Fruit fly (Drosophila melanogaster) whole organism, embryonic: Measurements from ENCODE around the gene CG34327.

Experiments used
- ATbp ChIP-seq: fragments of 200-800 bp; sonication (Bioruptor generic); optimal IDR thresholded peaks from 2 replicates; lab custom pipeline; 2017; ENCODE audit warnings: missing biosample characterization, mild to moderate bottlenecking, missing genetic modification characterization, missing genetic modification reagents
- CG11560 ChIP-seq: fragments of 200-800 bp; sonication (Bioruptor generic); IDR thresholded peaks from 3 replicates; pipeline ENCODE4 v1.3.6; 2022; ENCODE audit warnings: missing biosample characterization, missing genetic modification characterization
- CG11723 ChIP-seq: fragments of 200-800 bp; sonication (Bioruptor generic); optimal IDR thresholded peaks from 2 replicates; lab custom pipeline; 2017; ENCODE audit warnings: missing biosample characterization, mild to moderate bottlenecking, missing genetic modification characterization
- CG17568 ChIP-seq: fragments of 200-800 bp; sonication (Bioruptor generic); optimal IDR thresholded peaks from 2 replicates; lab custom pipeline; 2018; ENCODE audit warnings: missing biosample characterization, mild to moderate bottlenecking, missing genetic modification characterization, moderate library complexity
- CG18011 ChIP-seq: fragments of 200-800 bp; sonication (Bioruptor generic); optimal IDR thresholded peaks from 2 replicates; lab custom pipeline; 2017; ENCODE audit warnings: missing biosample characterization, missing genetic modification characterization, mild to moderate bottlenecking, moderate library complexity, missing genotype
- CG30020 ChIP-seq: fragments of 200-800 bp; optimal IDR thresholded peaks from 2 replicates; lab custom pipeline; 2019; ENCODE audit warnings: missing biosample characterization, mild to moderate bottlenecking, missing genetic modification characterization, moderate library complexity
- CG3065 ChIP-seq: fragments of 200-800 bp; sonication (Bioruptor generic); optimal IDR thresholded peaks from 2 replicates; lab custom pipeline; 2016; ENCODE audit warnings: missing biosample characterization, missing genetic modification characterization
- CG32767 ChIP-seq: fragments of 200-800 bp; sonication (Bioruptor generic); IDR thresholded peaks from 2 replicates; pipeline ENCODE4 v1.3.6; 2022; ENCODE audit warnings: missing biosample characterization, missing genetic modification characterization
- CG4328 ChIP-seq: fragments of 200-800 bp; sonication (Bioruptor generic); optimal IDR thresholded peaks from 3 replicates; lab custom pipeline; 2017; ENCODE audit warnings: missing biosample characterization, missing genetic modification reagents, missing genetic modification characterization
- CG6175 ChIP-seq: fragments of 200-800 bp; sonication (Bioruptor generic); IDR thresholded peaks from 3 replicates; pipeline ENCODE4 v1.3.6; 2022; ENCODE audit warnings: missing biosample characterization, missing genetic modification characterization
- CG6813 ChIP-seq: fragments of 200-800 bp; sonication (Bioruptor generic); optimal IDR thresholded peaks from 2 replicates; lab custom pipeline; 2017; ENCODE audit warnings: missing biosample characterization, missing genetic modification characterization, mild to moderate bottlenecking, moderate library complexity, missing genetic modification reagents
- CG7556 ChIP-seq: fragments of 200-800 bp; sonication (Bioruptor generic); optimal IDR thresholded peaks from 2 replicates; lab custom pipeline; 2017; ENCODE audit warnings: missing biosample characterization, mild to moderate bottlenecking, missing genetic modification characterization
- CG7839 ChIP-seq: fragments of 200-800 bp; sonication (Bioruptor generic); optimal IDR thresholded peaks from 3 replicates; lab custom pipeline; 2018; ENCODE audit warnings: missing biosample characterization, mild to moderate bottlenecking, missing genetic modification characterization, moderate library complexity
- CG8281 ChIP-seq: fragments of 200-800 bp; sonication (Bioruptor generic); optimal IDR thresholded peaks from 2 replicates; lab custom pipeline; 2018; ENCODE audit warnings: missing biosample characterization, mild to moderate bottlenecking, missing genetic modification characterization, moderate library complexity
- CG9609 ChIP-seq: fragments of 200-800 bp; sonication (Bioruptor generic); optimal IDR thresholded peaks from 3 replicates; lab custom pipeline; 2016; ENCODE audit warnings: missing biosample characterization, missing genetic modification characterization
- CG9817 ChIP-seq: fragments of 200-800 bp; sonication (Bioruptor generic); optimal IDR thresholded peaks from 2 replicates; lab custom pipeline; 2018; ENCODE audit warnings: missing biosample characterization, mild to moderate bottlenecking, missing genetic modification characterization, moderate library complexity
- CoRest ChIP-seq: fragments of 200-800 bp; sonication (Bioruptor generic); optimal IDR thresholded peaks from 3 replicates; lab custom pipeline; 2018; ENCODE audit warnings: missing biosample characterization, mild to moderate bottlenecking, missing genetic modification characterization, moderate library complexity
- ERR ChIP-seq: fragments of 200-800 bp; sonication (Bioruptor generic); optimal IDR thresholded peaks from 2 replicates; lab custom pipeline; 2016; ENCODE audit warnings: missing biosample characterization, missing genetic modification characterization
- Fer3 ChIP-seq: fragments of 200-800 bp; sonication (Bioruptor generic); optimal IDR thresholded peaks from 2 replicates; lab custom pipeline; 2018; ENCODE audit warnings: missing biosample characterization, mild to moderate bottlenecking, missing genetic modification characterization, moderate library complexity
- HLH4C ChIP-seq: fragments of 200-800 bp; sonication (Bioruptor generic); IDR thresholded peaks from 3 replicates; pipeline ENCODE4 v1.3.6; 2022; ENCODE audit warnings: missing biosample characterization, missing genetic modification characterization; ENCODE audit not compliant: partially characterized antibody
- HLHmδ ChIP-seq: fragments of 200-800 bp; sonication (Bioruptor generic); optimal IDR thresholded peaks from 2 replicates; lab custom pipeline; 2018; ENCODE audit warnings: missing biosample characterization, mild to moderate bottlenecking, missing genetic modification characterization, moderate library complexity
- Hr3 ChIP-seq: fragments of 200-800 bp; sonication (Bioruptor generic); optimal IDR thresholded peaks from 3 replicates; lab custom pipeline; 2016; ENCODE audit warnings: missing biosample characterization, missing genetic modification characterization
- Meics ChIP-seq: fragments of 200-800 bp; sonication (Bioruptor generic); optimal IDR thresholded peaks from 2 replicates; lab custom pipeline; 2017; ENCODE audit warnings: missing biosample characterization, mild to moderate bottlenecking, missing genetic modification characterization
- Sox102F ChIP-seq: fragments of 200-800 bp; sonication (Bioruptor generic); optimal IDR thresholded peaks from 2 replicates; lab custom pipeline; 2018; ENCODE audit warnings: missing biosample characterization, mild to moderate bottlenecking, missing genetic modification characterization, moderate library complexity
- Ssrp ChIP-seq: fragments of 200-800 bp; sonication (Bioruptor generic); optimal IDR thresholded peaks from 2 replicates; lab custom pipeline; 2018; ENCODE audit warnings: missing biosample characterization, mild to moderate bottlenecking, missing genetic modification characterization, moderate library complexity
- Taf1 ChIP-seq: fragments of 200-800 bp; sonication (Bioruptor generic); IDR thresholded peaks from 2 replicates; pipeline ENCODE4 v1.3.6; 2022; ENCODE audit warnings: missing biosample characterization, missing genetic modification characterization
- Xrp1 ChIP-seq: fragments of 200-800 bp; sonication (Bioruptor generic); IDR thresholded peaks from 2 replicates; pipeline ENCODE4 v1.3.6; 2022; ENCODE audit warnings: missing biosample characterization, missing genetic modification characterization
- ac ChIP-seq: fragments of 200-800 bp; sonication (Bioruptor generic); optimal IDR thresholded peaks from 3 replicates; lab custom pipeline; 2017; ENCODE audit warnings: missing biosample characterization, mild to moderate bottlenecking, missing genetic modification characterization
- aop ChIP-seq: fragments of 200-800 bp; sonication (Bioruptor generic); IDR thresholded peaks from 2 replicates; pipeline ENCODE4 v1.3.6; 2022; ENCODE audit warnings: missing biosample characterization, missing genetic modification characterization
- chinmo ChIP-seq: fragments of 200-800 bp; sonication (Bioruptor generic); IDR thresholded peaks from 4 replicates; pipeline ENCODE4 v1.3.6; 2022; ENCODE audit warnings: missing biosample characterization, missing genetic modification characterization; ENCODE audit not compliant: partially characterized antibody
- chm ChIP-seq: fragments of 200-800 bp; sonication (Bioruptor generic); IDR thresholded peaks from 2 replicates; pipeline ENCODE4 v1.3.6; 2022; ENCODE audit warnings: missing biosample characterization, missing genetic modification characterization
- ci ChIP-seq: fragments of 200-800 bp; sonication (Bioruptor generic); IDR thresholded peaks from 3 replicates; pipeline ENCODE4 v1.3.6; 2022; ENCODE audit warnings: missing biosample characterization, missing genetic modification characterization
- ewg ChIP-seq: fragments of 200-800 bp; sonication (Bioruptor generic); optimal IDR thresholded peaks from 3 replicates; lab custom pipeline; 2017; ENCODE audit warnings: mild to moderate bottlenecking, missing biosample characterization, missing genetic modification reagents, missing genetic modification characterization
- fd64A ChIP-seq: fragments of 200-800 bp; sonication (Bioruptor generic); optimal IDR thresholded peaks from 3 replicates; lab custom pipeline; 2018; ENCODE audit warnings: missing biosample characterization, mild to moderate bottlenecking, missing genetic modification characterization
- gcm ChIP-seq: fragments of 200-800 bp; sonication (Bioruptor generic); optimal IDR thresholded peaks from 2 replicates; lab custom pipeline; 2019; ENCODE audit warnings: missing biosample characterization, mild to moderate bottlenecking, missing genetic modification characterization, moderate library complexity
- grau ChIP-seq: fragments of 200-800 bp; optimal IDR thresholded peaks from 3 replicates; lab custom pipeline; 2019; ENCODE audit warnings: missing biosample characterization, mild to moderate bottlenecking, missing genetic modification characterization, moderate library complexity
- gt ChIP-seq: fragments of 200-800 bp; sonication (Bioruptor generic); IDR thresholded peaks from 2 replicates; pipeline ENCODE4 v1.3.6; 2022; ENCODE audit warnings: missing biosample characterization, missing genetic modification characterization
- h ChIP-seq: fragments of >200 bp; optimal IDR thresholded peaks from 2 replicates; lab custom pipeline; 2017
- hb ChIP-seq: fragments of 200-800 bp; sonication (Bioruptor generic); IDR thresholded peaks from 3 replicates; pipeline ENCODE4 v1.3.6; 2022; ENCODE audit warnings: missing biosample characterization, missing genetic modification characterization; ENCODE audit not compliant: partially characterized antibody
- hbn ChIP-seq: fragments of 200-800 bp; sonication (Bioruptor generic); IDR thresholded peaks from 2 replicates; pipeline ENCODE4 v1.3.6; 2022; ENCODE audit warnings: missing biosample characterization, missing genetic modification characterization; ENCODE audit not compliant: partially characterized antibody
- hth ChIP-seq: fragments of >200 bp; optimal IDR thresholded peaks from 2 replicates; lab custom pipeline; 2017; ENCODE audit warnings: inconsistent platforms
- ind ChIP-seq: fragments of 200-800 bp; sonication (Bioruptor generic); optimal IDR thresholded peaks from 3 replicates; lab custom pipeline; 2016; ENCODE audit warnings: missing biosample characterization, missing genetic modification characterization
- mld ChIP-seq: fragments of 200-800 bp; sonication (Bioruptor generic); IDR thresholded peaks from 3 replicates; pipeline ENCODE4 v1.3.6; 2022; ENCODE audit warnings: missing biosample characterization, missing genetic modification characterization; ENCODE audit not compliant: partially characterized antibody
- nom ChIP-seq: fragments of 200-800 bp; sonication (Bioruptor generic); optimal IDR thresholded peaks from 2 replicates; lab custom pipeline; 2017; ENCODE audit warnings: missing biosample characterization, missing genetic modification characterization, mild to moderate bottlenecking, moderate library complexity, missing genetic modification reagents
- sens-2 ChIP-seq: fragments of 200-800 bp; sonication (Bioruptor generic); IDR thresholded peaks from 2 replicates; pipeline ENCODE4 v1.3.6; 2022; ENCODE audit warnings: missing biosample characterization, missing genetic modification characterization
- slou ChIP-seq: fragments of 200-800 bp; sonication (Bioruptor generic); optimal IDR thresholded peaks from 3 replicates; lab custom pipeline; 2016; ENCODE audit warnings: missing biosample characterization, missing genetic modification characterization
- slp2 ChIP-seq: fragments of 200-800 bp; sonication (Bioruptor generic); optimal IDR thresholded peaks from 2 replicates; lab custom pipeline; 2016; ENCODE audit warnings: missing biosample characterization, missing genetic modification characterization
- sna ChIP-seq: fragments of 200-800 bp; sonication (Bioruptor generic); IDR thresholded peaks from 2 replicates; pipeline ENCODE4 v1.3.6; 2022; ENCODE audit warnings: missing biosample characterization, missing genetic modification characterization; ENCODE audit not compliant: partially characterized antibody
- wek ChIP-seq: fragments of 200-800 bp; sonication (Bioruptor generic); optimal IDR thresholded peaks from 3 replicates; lab custom pipeline; 2018; ENCODE audit warnings: missing biosample characterization, mild to moderate bottlenecking, missing genetic modification characterization, moderate library complexity
- z ChIP-seq: fragments of 200-800 bp; sonication (Bioruptor generic); IDR thresholded peaks from 3 replicates; pipeline ENCODE4 v1.3.6; 2022; ENCODE audit warnings: missing biosample characterization, missing genetic modification characterization

The CG34327 gene

dm6 chrX:17175558-17176189 lies 47.9 kb downstream of the CG34327 start (continued):
- TF ChIP-seq grau (peak; percentile 37), hb (no peak), CG6175 (GFP tag; lab: Robert Waterston, UW) (no peak), CG3065 (GFP tag; lab: Kevin White, UChicago) (no peak), Hr3 (GFP tag; lab: Kevin White, UChicago) (peak; percentile 7), CG9817 (tag; lab: Kevin White, UChicago) (peak; percentile 42), z (GFP tag; lab: Robert Waterston, UW) (no peak), CG17568 (no peak), HLH4C (GFP tag; lab: Robert Waterston, UW) (no peak), CG11723 (no peak), fd64A (no peak), ind (GFP tag; lab: Kevin White, UChicago) (no peak), CG7556 (GFP tag; lab: Kevin White, UChicago) (no peak), mld (no peak), hbn (GFP tag; lab: Robert Waterston, UW) (no peak), wek (GFP tag; lab: Kevin White, UChicago) (no peak), slp2 (no peak), ATbp (GFP tag; lab: Kevin White, UChicago) (no peak), slou (GFP tag; lab: Kevin White, UChicago) (no peak), hth (lab: Kevin White, UChicago) (no peak), sna (GFP tag; lab: Robert Waterston, UW) (no peak), CG6813 (no peak), CG4328 (no peak), ewg (GFP tag; lab: Kevin White, UChicago) (no peak), chinmo (GFP tag; lab: Robert Waterston, UW) (no peak), CoRest (tag; lab: Kevin White, UChicago) (peak; percentile 50), Fer3 (tag; lab: Kevin White, UChicago) (no peak), Meics (GFP tag; lab: Kevin White, UChicago) (no peak), gt (no peak), HLHmδ (GFP tag; lab: Kevin White, UChicago) (no peak), ci (GFP tag; lab: Robert Waterston, UW) (0 out of 3 replicates have a peak, but pooled peaks have one; percentile 50), CG30020 (tag; lab: Kevin White, UChicago) (no peak), Taf1 (GFP tag; lab: Robert Waterston, UW) (no peak), h (lab: Kevin White, UChicago) (no peak), gcm (GFP tag; lab: Kevin White, UChicago) (no peak), CG18011 (GFP tag; lab: Kevin White, UChicago) (no peak), ERR (no peak), sens-2 (GFP tag; lab: Robert Waterston, UW) (no peak), nom (GFP tag; lab: Kevin White, UChicago) (no peak), CG9609 (peak; percentile 3), chm (GFP tag; lab: Robert Waterston, UW) (0 out of 2 replicates have a peak, but pooled peaks have one; percentile 15), CG32767 (GFP tag; lab: Robert Waterston, UW) (no peak), Ssrp (no peak), CG11560 (tag; lab: Robert Waterston, UW) (no peak), Xrp1 (GFP tag; lab: Robert Waterston, UW) (no peak), aop (no peak), CG7839 (tag; lab: Kevin White, UChicago) (peak; percentile 27), Sox102F (GFP tag; lab: Kevin White, UChicago) (peak; percentile 42), ac (no peak), CG8281 (tag; lab: Kevin White, UChicago) (no peak)
